Fruit fly (Drosophila melanogaster) whole organism, pupa: ENCODE results near the gene Scp2.

Experiments used
- CG17806 ChIP-seq: fragments of 200-800 bp; sonication (Bioruptor generic); optimal IDR thresholded peaks from 2 replicates; lab custom pipeline; 2018; ENCODE audit warnings: missing biosample characterization, mild to moderate bottlenecking, missing genetic modification characterization, moderate library complexity
- CG4496 ChIP-seq: fragments of 200-800 bp; sonication (Bioruptor generic); IDR thresholded peaks from 3 replicates; pipeline ENCODE4 v1.3.6; 2022; ENCODE audit warnings: missing biosample characterization, missing genetic modification characterization
- CG8159 ChIP-seq: fragments of 200-800 bp; sonication (Bioruptor generic); optimal IDR thresholded peaks from 3 replicates; lab custom pipeline; 2018; ENCODE audit warnings: missing biosample characterization, mild to moderate bottlenecking, missing genetic modification characterization, moderate library complexity

dm6 chr3R:16530424-16530823 is 53.0 kb downstream of the Scp2 start:
- no peak for TF ChIP-seq CG4496
- TF ChIP-seq CG17806 (tag; lab: Kevin White, UChicago), result no peak
- no peak for TF ChIP-seq CG8159 (tag; lab: Kevin White, UChicago)
